Fruit fly (Drosophila melanogaster) whole organism, embryonic: ENCODE data around the gene esg.

ENCODE experiments used
- B-H1 ChIP-seq: fragments of 200-800 bp; sonication (Bioruptor generic); IDR thresholded peaks from 3 replicates; pipeline ENCODE4 v1.3.6; 2022; ENCODE audit warnings: missing biosample characterization, missing genetic modification characterization
- Blimp-1 ChIP-seq: fragments of 200-800 bp; sonication (Bioruptor generic); optimal IDR thresholded peaks from 3 replicates; lab custom pipeline; 2018; ENCODE audit warnings: missing biosample characterization, missing genetic modification characterization, mild to moderate bottlenecking, moderate library complexity, missing genetic modification reagents
- Bteb2 ChIP-seq: fragments of 200-800 bp; sonication (Bioruptor generic); optimal IDR thresholded peaks from 2 replicates; lab custom pipeline; 2016; ENCODE audit warnings: missing biosample characterization, missing genetic modification characterization
- CG11398 ChIP-seq: fragments of 200-800 bp; sonication (Bioruptor generic); optimal IDR thresholded peaks from 2 replicates; lab custom pipeline; 2016; ENCODE audit warnings: missing biosample characterization, missing genetic modification characterization
- CG11504 ChIP-seq: fragments of 200-800 bp; sonication (Bioruptor generic); optimal IDR thresholded peaks from 3 replicates; lab custom pipeline; 2019; ENCODE audit warnings: missing biosample characterization, mild to moderate bottlenecking, missing genetic modification characterization, moderate library complexity
- CG12299 ChIP-seq: fragments of 200-800 bp; sonication (Bioruptor generic); optimal IDR thresholded peaks from 2 replicates; lab custom pipeline; 2018; ENCODE audit warnings: missing biosample characterization, mild to moderate bottlenecking, missing genetic modification characterization
- CG12391 ChIP-seq: fragments of 200-800 bp; sonication (Bioruptor generic); optimal IDR thresholded peaks from 3 replicates; lab custom pipeline; 2018; ENCODE audit warnings: missing biosample characterization, mild to moderate bottlenecking, missing genetic modification characterization, moderate library complexity
- CG16813 ChIP-seq: fragments of 200-800 bp; sonication (Bioruptor generic); IDR thresholded peaks from 3 replicates; pipeline ENCODE4 v1.3.6; 2022; ENCODE audit warnings: missing biosample characterization, missing genetic modification characterization; ENCODE audit not compliant: partially characterized antibody
- CG16815 ChIP-seq: fragments of 200-800 bp; sonication (Bioruptor generic); optimal IDR thresholded peaks from 3 replicates; lab custom pipeline; 2017; ENCODE audit warnings: missing biosample characterization, mild to moderate bottlenecking, missing genetic modification characterization
- CG1792 ChIP-seq: fragments of 200-800 bp; sonication (Bioruptor generic); optimal IDR thresholded peaks from 2 replicates; lab custom pipeline; 2016; ENCODE audit warnings: missing biosample characterization, missing genetic modification characterization
- CG18262 ChIP-seq: fragments of 200-800 bp; optimal IDR thresholded peaks from 3 replicates; lab custom pipeline; 2019; ENCODE audit warnings: missing biosample characterization, mild to moderate bottlenecking, missing genetic modification characterization, moderate library complexity
- CG2120 ChIP-seq: fragments of 200-800 bp; sonication (Bioruptor generic); optimal IDR thresholded peaks from 3 replicates; lab custom pipeline; 2016; ENCODE audit warnings: missing biosample characterization, missing genetic modification characterization
- CG31365 ChIP-seq: fragments of 200-800 bp; sonication (Bioruptor generic); optimal IDR thresholded peaks from 2 replicates; lab custom pipeline; 2018; ENCODE audit warnings: missing biosample characterization, mild to moderate bottlenecking, missing genetic modification characterization
- CG31388 ChIP-seq: fragments of 200-800 bp; sonication (Bioruptor generic); optimal IDR thresholded peaks from 2 replicates; lab custom pipeline; 2016; ENCODE audit warnings: missing biosample characterization, missing genetic modification characterization
- CG31441 ChIP-seq: fragments of 200-800 bp; sonication (Bioruptor generic); IDR thresholded peaks from 2 replicates; pipeline ENCODE4 v1.3.6; 2022; ENCODE audit warnings: missing biosample characterization, missing genetic modification characterization
- CG43689 ChIP-seq: fragments of 200-800 bp; sonication (Bioruptor generic); IDR thresholded peaks from 2 replicates; pipeline ENCODE4 v1.3.6; 2022; ENCODE audit warnings: missing biosample characterization, missing genetic modification characterization
- CG6765 ChIP-seq: fragments of 200-800 bp; sonication (Bioruptor generic); optimal IDR thresholded peaks from 3 replicates; lab custom pipeline; 2017; ENCODE audit warnings: missing biosample characterization, mild to moderate bottlenecking, missing genetic modification characterization
- CG7357 ChIP-seq: fragments of 200-800 bp; sonication (Bioruptor generic); IDR thresholded peaks from 3 replicates; pipeline ENCODE4 v1.3.6; 2022; ENCODE audit warnings: missing biosample characterization, missing genetic modification characterization
- CG9215 ChIP-seq: fragments of 200-800 bp; sonication (Bioruptor generic); IDR thresholded peaks from 2 replicates; pipeline ENCODE4 v1.3.6; 2022; ENCODE audit warnings: missing biosample characterization, missing genetic modification characterization
- D19A ChIP-seq: fragments of 200-800 bp; optimal IDR thresholded peaks from 3 replicates; lab custom pipeline; 2019; ENCODE audit warnings: missing biosample characterization, mild to moderate bottlenecking, missing genetic modification characterization, moderate library complexity
- Dad ChIP-seq: fragments of 200-800 bp; sonication (Bioruptor generic); optimal IDR thresholded peaks from 3 replicates; lab custom pipeline; 2016; ENCODE audit warnings: missing biosample characterization, missing genetic modification characterization
- Dek ChIP-seq: fragments of 200-800 bp; sonication (Bioruptor generic); optimal IDR thresholded peaks from 3 replicates; lab custom pipeline; 2019; ENCODE audit warnings: missing biosample characterization, mild to moderate bottlenecking, missing genetic modification characterization, moderate library complexity
- Dip2 ChIP-seq: fragments of 200-800 bp; sonication (Bioruptor generic); IDR thresholded peaks from 2 replicates; pipeline ENCODE4 v1.3.6; 2022; ENCODE audit warnings: missing biosample characterization, missing genetic modification characterization
- Dp ChIP-seq: fragments of 200-800 bp; sonication (Bioruptor generic); optimal IDR thresholded peaks from 2 replicates; lab custom pipeline; 2018; ENCODE audit warnings: missing biosample characterization, mild to moderate bottlenecking, missing genetic modification characterization, moderate library complexity
- Dref ChIP-seq: fragments of 200-800 bp; sonication (Bioruptor generic); IDR thresholded peaks from 2 replicates; pipeline ENCODE4 v1.3.6; 2022; ENCODE audit warnings: missing biosample characterization, missing genetic modification characterization
- Ets97D ChIP-seq: fragments of 200-800 bp; sonication (Bioruptor generic); optimal IDR thresholded peaks from 3 replicates; lab custom pipeline; 2016; ENCODE audit warnings: missing biosample characterization, missing genetic modification characterization
- Gug ChIP-seq: fragments of 200-800 bp; sonication (Bioruptor generic); IDR thresholded peaks from 4 replicates; pipeline ENCODE4 v1.3.6; 2022; ENCODE audit warnings: missing biosample characterization, missing genetic modification characterization
- Hey ChIP-seq: fragments of 200-800 bp; sonication (Bioruptor generic); optimal IDR thresholded peaks from 3 replicates; lab custom pipeline; 2018; ENCODE audit warnings: missing biosample characterization, mild to moderate bottlenecking, missing genetic modification characterization
- Hsf ChIP-seq: fragments of 200-800 bp; sonication (Bioruptor generic); optimal IDR thresholded peaks from 3 replicates; lab custom pipeline; 2016; ENCODE audit warnings: missing biosample characterization, missing genetic modification characterization
- Lhr ChIP-seq: fragments of 200-800 bp; sonication (Bioruptor generic); optimal IDR thresholded peaks from 3 replicates; lab custom pipeline; 2017; ENCODE audit warnings: mild to moderate bottlenecking, missing biosample characterization, missing genetic modification reagents, missing genetic modification characterization
- Meics ChIP-seq: fragments of 200-800 bp; sonication (Bioruptor generic); optimal IDR thresholded peaks from 2 replicates; lab custom pipeline; 2017; ENCODE audit warnings: missing biosample characterization, mild to moderate bottlenecking, missing genetic modification characterization
- Nf-YA ChIP-seq: fragments of 200-800 bp; sonication (Bioruptor generic); IDR thresholded peaks from 2 replicates; pipeline ENCODE4 v1.3.6; 2022; ENCODE audit warnings: missing biosample characterization, missing genetic modification characterization
- Rfx ChIP-seq: fragments of 200-800 bp; sonication (Bioruptor generic); IDR thresholded peaks from 2 replicates; pipeline ENCODE4 v1.3.6; 2022; ENCODE audit warnings: missing biosample characterization, missing genetic modification characterization
- abd-A ChIP-seq: fragments of 200-800 bp; sonication (Bioruptor generic); optimal IDR thresholded peaks from 3 replicates; lab custom pipeline; 2019; ENCODE audit warnings: missing biosample characterization, mild to moderate bottlenecking, missing genetic modification characterization, moderate library complexity
- ase ChIP-seq: fragments of 200-800 bp; sonication (Bioruptor generic); IDR thresholded peaks from 3 replicates; pipeline ENCODE4 v1.3.6; 2022; ENCODE audit warnings: missing biosample characterization, missing genetic modification characterization
- ash1 ChIP-seq: fragments of 200-800 bp; sonication (Bioruptor generic); optimal IDR thresholded peaks from 2 replicates; lab custom pipeline; 2018; ENCODE audit warnings: missing biosample characterization, mild to moderate bottlenecking, missing genetic modification characterization
- cato ChIP-seq: fragments of 200-800 bp; sonication (Bioruptor generic); optimal IDR thresholded peaks from 2 replicates; lab custom pipeline; 2016; ENCODE audit warnings: missing biosample characterization, missing genetic modification characterization, borderline replicate concordance
- caup ChIP-seq: fragments of 200-800 bp; sonication (Bioruptor generic); optimal IDR thresholded peaks from 3 replicates; lab custom pipeline; 2017; ENCODE audit warnings: missing biosample characterization, mild to moderate bottlenecking, missing genetic modification characterization, moderate library complexity; ENCODE audit not compliant: severe bottlenecking
- crc ChIP-seq: fragments of 200-800 bp; sonication (Bioruptor generic); optimal IDR thresholded peaks from 2 replicates; lab custom pipeline; 2016; ENCODE audit warnings: missing biosample characterization, missing genetic modification characterization
- dati ChIP-seq: fragments of 200-800 bp; sonication (Bioruptor generic); IDR thresholded peaks from 2 replicates; pipeline ENCODE4 v1.3.6; 2022; ENCODE audit warnings: missing biosample characterization, missing genetic modification characterization
- esg ChIP-seq: fragments of 200-800 bp; sonication (Bioruptor generic); conservative IDR thresholded peaks from 2 replicates; pipeline ENCODE4 v1.3.6; 2022; ENCODE audit warnings: missing biosample characterization, missing genetic modification characterization
- ewg ChIP-seq: fragments of 200-800 bp; sonication (Bioruptor generic); optimal IDR thresholded peaks from 3 replicates; lab custom pipeline; 2017; ENCODE audit warnings: mild to moderate bottlenecking, missing biosample characterization, missing genetic modification reagents, missing genetic modification characterization
- lbe ChIP-seq: fragments of 200-800 bp; sonication (Bioruptor generic); optimal IDR thresholded peaks from 2 replicates; lab custom pipeline; 2016; ENCODE audit warnings: missing biosample characterization, mild to moderate bottlenecking, missing genetic modification characterization
- lola ChIP-seq, 3 experiments: fragments of >200 bp in 2 of 3; fragments of 200-800 bp in 1 of 3; sonication (Bioruptor generic) in 1 of 3; optimal IDR thresholded peaks; 2 replicates each; lab custom pipeline; 2017 to 2019; ENCODE audit warnings: missing biosample characterization in 3 of 3, missing genetic modification characterization in 3 of 3, mild to moderate bottlenecking in 1 of 3, moderate library complexity in 1 of 3
- nerfin-2 ChIP-seq: fragments of 200-800 bp; sonication (Bioruptor generic); IDR thresholded peaks from 2 replicates; pipeline ENCODE4 v1.3.6; 2022; ENCODE audit warnings: missing biosample characterization, missing genetic modification characterization; ENCODE audit not compliant: partially characterized antibody
- phol ChIP-seq: fragments of 200-800 bp; sonication (Bioruptor generic); optimal IDR thresholded peaks from 3 replicates; lab custom pipeline; 2018; ENCODE audit warnings: missing biosample characterization, mild to moderate bottlenecking, missing genetic modification characterization, moderate library complexity
- pros ChIP-seq: fragments of 200-800 bp; sonication (Bioruptor generic); optimal IDR thresholded peaks from 3 replicates; lab custom pipeline; 2019; ENCODE audit warnings: missing biosample characterization, mild to moderate bottlenecking, missing genetic modification characterization, moderate library complexity
- trem ChIP-seq: fragments of 200-800 bp; optimal IDR thresholded peaks from 3 replicates; lab custom pipeline; 2019; ENCODE audit warnings: missing biosample characterization, mild to moderate bottlenecking, missing genetic modification characterization, moderate library complexity
- unc-4 ChIP-seq: fragments of 200-800 bp; sonication (Bioruptor generic); IDR thresholded peaks from 2 replicates; pipeline ENCODE4 v1.3.6; 2022; ENCODE audit warnings: missing biosample characterization, missing genetic modification characterization; ENCODE audit not compliant: partially characterized antibody
- zfh1 ChIP-seq: fragments of 200-800 bp; sonication (Bioruptor generic); IDR thresholded peaks from 3 replicates; pipeline ENCODE4 v1.3.6; 2022; ENCODE audit warnings: missing biosample characterization, missing genetic modification characterization
- zfh2 ChIP-seq: fragments of 200-800 bp; sonication (Bioruptor generic); optimal IDR thresholded peaks from 2 replicates; lab custom pipeline; 2016; ENCODE audit warnings: missing biosample characterization, missing genetic modification characterization

The esg gene

dm6 chr2L:15370016-15370415 lies 36.4 kb downstream of the esg start (continued):
- TF ChIP-seq Meics (GFP tag; lab: Kevin White, UChicago) (no peak), CG12299 (tag; lab: Kevin White, UChicago) (no peak), Rfx (GFP tag; lab: Robert Waterston, UW) (no peak), caup (GFP tag; lab: Kevin White, UChicago) (no peak), Gug (no peak), ash1 (GFP tag; lab: Kevin White, UChicago) (no peak), lbe (GFP tag; lab: Kevin White, UChicago) (no peak), CG11398 (GFP tag; lab: Kevin White, UChicago) (no peak), Dp (GFP tag; lab: Kevin White, UChicago) (no peak), Bteb2 (GFP tag; lab: Kevin White, UChicago) (no peak), ewg (GFP tag; lab: Kevin White, UChicago) (no peak), Hey (tag; lab: Kevin White, UChicago) (no peak), CG16815 (GFP tag; lab: Kevin White, UChicago) (no peak), zfh1 (GFP tag; lab: Robert Waterston, UW) (no peak), dati (no peak), CG12391 (tag; lab: Kevin White, UChicago) (peak; percentile 1), lola (GFP tag; optimal IDR thresholded peaks at IDR 0.05; lab: Kevin White, UChicago) (peak in 1 of 3 experiments; percentile 35), Blimp-1 (GFP tag; lab: Kevin White, UChicago) (peak; percentile 14), esg (GFP tag; lab: Robert Waterston, UW) (no peak), CG1792 (GFP tag; lab: Kevin White, UChicago) (no peak), CG43689 (GFP tag; lab: Robert Waterston, UW) (no peak), CG31365 (tag; lab: Kevin White, UChicago) (no peak), Dad (GFP tag; lab: Kevin White, UChicago) (no peak), CG31441 (GFP tag; lab: Robert Waterston, UW) (peak; percentile 34; the same call in 1 of the 2 replicates), crc (GFP tag; lab: Kevin White, UChicago) (no peak), CG16813 (GFP tag; lab: Robert Waterston, UW) (no peak), CG11504 (tag; lab: Kevin White, UChicago) (peak; percentile 39), pros (GFP tag; lab: Kevin White, UChicago) (no peak), phol (no peak), zfh2 (no peak), cato (GFP tag; lab: Kevin White, UChicago) (no peak), Dip2 (no peak), CG18262 (peak; percentile 55), Hsf (GFP tag; lab: Kevin White, UChicago) (no peak), ase (GFP tag; lab: Robert Waterston, UW) (no peak), trem (tag; lab: Kevin White, UChicago) (no peak), CG2120 (GFP tag; lab: Kevin White, UChicago) (no peak), nerfin-2 (no peak), Lhr (GFP tag; lab: Kevin White, UChicago) (no peak), Dek (no peak), Dref (GFP tag; lab: Robert Waterston, UW) (no peak), CG9215 (GFP tag; lab: Robert Waterston, UW) (no peak), unc-4 (GFP tag; lab: Robert Waterston, UW) (no peak), CG7357 (GFP tag; lab: Robert Waterston, UW) (no peak), B-H1 (GFP tag; lab: Robert Waterston, UW) (no peak), Nf-YA (GFP tag; lab: Robert Waterston, UW) (no peak), CG31388 (GFP tag; lab: Kevin White, UChicago) (no peak), D19A (tag; lab: Kevin White, UChicago) (peak; percentile 35), Ets97D (GFP tag; lab: Kevin White, UChicago) (no peak), abd-A (no peak), CG6765 (no peak)
